Fruit fly (Drosophila melanogaster) whole organism, embryonic: ENCODE data around the gene Ublcp1.
A peak's percentile ranks its signal among the peaks of the same experiment; 100 is the strongest.

Source experiments
- B-H1 ChIP-seq: fragments of 200-800 bp; sonication (Bioruptor generic); IDR thresholded peaks from 3 replicates; pipeline ENCODE4 v1.3.6; 2022; ENCODE audit warnings: missing biosample characterization, missing genetic modification characterization
- CG10543 ChIP-seq: fragments of 200-800 bp; sonication (Bioruptor generic); optimal IDR thresholded peaks from 3 replicates; lab custom pipeline; 2017; ENCODE audit warnings: missing biosample characterization, mild to moderate bottlenecking, missing genetic modification characterization, moderate library complexity
- CG11398 ChIP-seq: fragments of 200-800 bp; sonication (Bioruptor generic); optimal IDR thresholded peaks from 2 replicates; lab custom pipeline; 2016; ENCODE audit warnings: missing biosample characterization, missing genetic modification characterization
- CG12299 ChIP-seq: fragments of 200-800 bp; sonication (Bioruptor generic); optimal IDR thresholded peaks from 2 replicates; lab custom pipeline; 2018; ENCODE audit warnings: missing biosample characterization, mild to moderate bottlenecking, missing genetic modification characterization
- CG1233 ChIP-seq: fragments of 200-800 bp; sonication (Bioruptor generic); optimal IDR thresholded peaks from 4 replicates; lab custom pipeline; 2018; ENCODE audit warnings: missing biosample characterization, mild to moderate bottlenecking, missing genetic modification characterization
- CG1529 ChIP-seq: fragments of 200-800 bp; sonication (Bioruptor generic); optimal IDR thresholded peaks from 3 replicates; lab custom pipeline; 2018; ENCODE audit warnings: missing biosample characterization, missing genetic modification characterization
- CG15696 ChIP-seq: fragments of 200-800 bp; sonication (Bioruptor generic); optimal IDR thresholded peaks from 2 replicates; lab custom pipeline; 2019; ENCODE audit warnings: missing biosample characterization, mild to moderate bottlenecking, missing genetic modification characterization, moderate library complexity
- CG1602 ChIP-seq: fragments of 200-800 bp; sonication (Bioruptor generic); optimal IDR thresholded peaks from 3 replicates; lab custom pipeline; 2016; ENCODE audit warnings: missing biosample characterization, missing genetic modification characterization
- CG18619 ChIP-seq: fragments of 200-800 bp; sonication (Bioruptor generic); optimal IDR thresholded peaks from 3 replicates; lab custom pipeline; 2017; ENCODE audit warnings: missing biosample characterization, mild to moderate bottlenecking, missing genetic modification characterization
- CG2712 ChIP-seq: fragments of 200-800 bp; optimal IDR thresholded peaks from 3 replicates; lab custom pipeline; 2019; ENCODE audit warnings: missing biosample characterization, mild to moderate bottlenecking, missing genetic modification characterization, moderate library complexity
- CG33557 ChIP-seq: fragments of 200-800 bp; sonication (Bioruptor generic); optimal IDR thresholded peaks from 2 replicates; lab custom pipeline; 2019; ENCODE audit warnings: missing biosample characterization, mild to moderate bottlenecking, missing genetic modification characterization, moderate library complexity
- CG3838 ChIP-seq: fragments of 200-800 bp; sonication (Bioruptor generic); optimal IDR thresholded peaks from 3 replicates; lab custom pipeline; 2016; ENCODE audit warnings: missing biosample characterization, missing genetic modification characterization
- CG4424 ChIP-seq: fragments of 200-800 bp; sonication (Bioruptor generic); optimal IDR thresholded peaks from 3 replicates; lab custom pipeline; 2016; ENCODE audit warnings: missing biosample characterization, missing genetic modification characterization
- CG4707 ChIP-seq: fragments of 200-800 bp; sonication (Bioruptor generic); optimal IDR thresholded peaks from 2 replicates; lab custom pipeline; 2018; ENCODE audit warnings: missing biosample characterization, mild to moderate bottlenecking, missing genetic modification characterization, moderate library complexity
- CG6272 ChIP-seq: fragments of 200-800 bp; sonication (Bioruptor generic); IDR thresholded peaks from 2 replicates; pipeline ENCODE4 v1.3.6; 2022; ENCODE audit warnings: missing biosample characterization, missing genetic modification characterization
- CG6689 ChIP-seq: fragments of 200-800 bp; sonication (Bioruptor generic); IDR thresholded peaks from 2 replicates; pipeline ENCODE4 v1.3.6; 2022; ENCODE audit warnings: missing biosample characterization, missing genetic modification characterization
- CG7963 ChIP-seq: fragments of 200-800 bp; sonication (Bioruptor generic); IDR thresholded peaks from 3 replicates; pipeline ENCODE4 v1.3.6; 2022; ENCODE audit warnings: missing biosample characterization, missing genetic modification characterization; ENCODE audit not compliant: partially characterized antibody
- CG8765 ChIP-seq: fragments of 200-800 bp; sonication (Bioruptor generic); IDR thresholded peaks from 2 replicates; pipeline ENCODE4 v1.3.6; 2022; ENCODE audit warnings: missing biosample characterization, missing genetic modification characterization
- D19B ChIP-seq: fragments of 200-800 bp; sonication (Bioruptor generic); optimal IDR thresholded peaks from 2 replicates; lab custom pipeline; 2017; ENCODE audit warnings: missing biosample characterization, mild to moderate bottlenecking, missing genetic modification characterization
- Doc3 ChIP-seq: fragments of 200-800 bp; sonication (Bioruptor generic); IDR thresholded peaks from 3 replicates; pipeline ENCODE4 v1.3.6; 2022; ENCODE audit warnings: missing biosample characterization, missing genetic modification characterization; ENCODE audit not compliant: partially characterized antibody
- E2f2 ChIP-seq: fragments of 200-800 bp; sonication (Bioruptor generic); IDR thresholded peaks from 2 replicates; pipeline ENCODE4 v1.3.6; 2022; ENCODE audit warnings: missing biosample characterization, missing genetic modification characterization
- Fer3 ChIP-seq: fragments of 200-800 bp; sonication (Bioruptor generic); optimal IDR thresholded peaks from 2 replicates; lab custom pipeline; 2018; ENCODE audit warnings: missing biosample characterization, mild to moderate bottlenecking, missing genetic modification characterization, moderate library complexity
- Gug ChIP-seq: fragments of 200-800 bp; sonication (Bioruptor generic); IDR thresholded peaks from 4 replicates; pipeline ENCODE4 v1.3.6; 2022; ENCODE audit warnings: missing biosample characterization, missing genetic modification characterization
- HmgZ ChIP-seq: fragments of 200-800 bp; sonication (Bioruptor generic); optimal IDR thresholded peaks from 2 replicates; lab custom pipeline; 2018; ENCODE audit warnings: missing biosample characterization, mild to moderate bottlenecking, missing genetic modification characterization
- Hr51 ChIP-seq, 2 experiments: fragments of 200-800 bp; sonication (Bioruptor generic); optimal IDR thresholded peaks; 2 replicates in 1 of 2; 3 replicates in 1 of 2; lab custom pipeline; 2016 to 2018; ENCODE audit warnings: missing biosample characterization in 2 of 2, missing genetic modification characterization in 2 of 2, mild to moderate bottlenecking in 1 of 2, moderate library complexity in 1 of 2
- Hr78 ChIP-seq, 2 experiments: fragments of 200-800 bp in 1 of 2; fragments of >200 bp in 1 of 2; sonication (Bioruptor generic) in 1 of 2; optimal IDR thresholded peaks; 2 replicates each; lab custom pipeline; 2017 to 2019; ENCODE audit warnings: missing biosample characterization in 2 of 2, missing genetic modification characterization in 2 of 2, mild to moderate bottlenecking in 1 of 2, moderate library complexity in 1 of 2
- MTF-1 ChIP-seq: fragments of 200-800 bp; sonication (Bioruptor generic); optimal IDR thresholded peaks from 2 replicates; lab custom pipeline; 2018; ENCODE audit warnings: missing biosample characterization, mild to moderate bottlenecking, missing genetic modification characterization, borderline replicate concordance
- NC2β ChIP-seq: fragments of 200-800 bp; sonication (Bioruptor generic); optimal IDR thresholded peaks from 2 replicates; lab custom pipeline; 2016; ENCODE audit warnings: missing biosample characterization, missing genetic modification characterization
- PHDP ChIP-seq: fragments of 200-800 bp; sonication (Bioruptor generic); optimal IDR thresholded peaks from 3 replicates; lab custom pipeline; 2018; ENCODE audit warnings: missing biosample characterization, mild to moderate bottlenecking, missing genetic modification characterization, moderate library complexity
- Rfx ChIP-seq: fragments of 200-800 bp; sonication (Bioruptor generic); IDR thresholded peaks from 2 replicates; pipeline ENCODE4 v1.3.6; 2022; ENCODE audit warnings: missing biosample characterization, missing genetic modification characterization
- Scr ChIP-seq: fragments of 200-800 bp; sonication (Bioruptor generic); IDR thresholded peaks from 2 replicates; pipeline ENCODE4 v1.3.6; 2022; ENCODE audit warnings: missing biosample characterization, missing genetic modification characterization; ENCODE audit not compliant: partially characterized antibody
- Sin3A ChIP-seq: fragments of >200 bp; optimal IDR thresholded peaks from 2 replicates; lab custom pipeline; 2018
- Xbp1 ChIP-seq: fragments of 200-800 bp; sonication (Bioruptor generic); optimal IDR thresholded peaks from 3 replicates; lab custom pipeline; 2016; ENCODE audit warnings: missing biosample characterization, mild to moderate bottlenecking, missing genetic modification characterization
- Xrp1 ChIP-seq: fragments of 200-800 bp; sonication (Bioruptor generic); IDR thresholded peaks from 2 replicates; pipeline ENCODE4 v1.3.6; 2022; ENCODE audit warnings: missing biosample characterization, missing genetic modification characterization
- YL-1 ChIP-seq: fragments of 200-800 bp; sonication (Bioruptor generic); optimal IDR thresholded peaks from 3 replicates; lab custom pipeline; 2017; ENCODE audit warnings: missing biosample characterization, mild to moderate bottlenecking, missing genetic modification characterization
- abd-A ChIP-seq: fragments of 200-800 bp; sonication (Bioruptor generic); optimal IDR thresholded peaks from 3 replicates; lab custom pipeline; 2019; ENCODE audit warnings: missing biosample characterization, mild to moderate bottlenecking, missing genetic modification characterization, moderate library complexity
- aop ChIP-seq: fragments of 200-800 bp; sonication (Bioruptor generic); IDR thresholded peaks from 2 replicates; pipeline ENCODE4 v1.3.6; 2022; ENCODE audit warnings: missing biosample characterization, missing genetic modification characterization
- bbx ChIP-seq: fragments of 200-800 bp; sonication (Bioruptor generic); IDR thresholded peaks from 2 replicates; pipeline ENCODE4 v1.3.6; 2022; ENCODE audit warnings: missing biosample characterization, missing genetic modification characterization; ENCODE audit not compliant: partially characterized antibody
- bigmax ChIP-seq: fragments of 200-800 bp; sonication (Bioruptor generic); optimal IDR thresholded peaks from 2 replicates; lab custom pipeline; 2018; ENCODE audit warnings: missing biosample characterization, mild to moderate bottlenecking, missing genetic modification characterization
- dm ChIP-seq: fragments of 200-800 bp; sonication (Bioruptor generic); optimal IDR thresholded peaks from 3 replicates; lab custom pipeline; 2016; ENCODE audit warnings: missing biosample characterization, missing genetic modification characterization
- en ChIP-seq: fragments of 200-800 bp; sonication (Bioruptor generic); optimal IDR thresholded peaks from 2 replicates; lab custom pipeline; 2016; ENCODE audit warnings: missing biosample characterization, missing genetic modification characterization
- fd64A ChIP-seq: fragments of 200-800 bp; sonication (Bioruptor generic); optimal IDR thresholded peaks from 3 replicates; lab custom pipeline; 2018; ENCODE audit warnings: missing biosample characterization, mild to moderate bottlenecking, missing genetic modification characterization
- gt ChIP-seq: fragments of 200-800 bp; sonication (Bioruptor generic); IDR thresholded peaks from 2 replicates; pipeline ENCODE4 v1.3.6; 2022; ENCODE audit warnings: missing biosample characterization, missing genetic modification characterization
- h ChIP-seq: fragments of >200 bp; optimal IDR thresholded peaks from 2 replicates; lab custom pipeline; 2017
- insv ChIP-seq, 2 experiments: fragments of 200-800 bp; sonication (Bioruptor generic); optimal IDR thresholded peaks; 3 replicates each; lab custom pipeline; 2016 to 2018; ENCODE audit warnings: missing biosample characterization in 2 of 2, missing genetic modification characterization in 2 of 2
- kni ChIP-seq: fragments of 200-800 bp; sonication (Bioruptor generic); optimal IDR thresholded peaks from 3 replicates; lab custom pipeline; 2017; ENCODE audit warnings: mild to moderate bottlenecking, missing biosample characterization, missing genetic modification reagents, missing genetic modification characterization
- org-1 ChIP-seq: fragments of 200-800 bp; sonication (Bioruptor generic); optimal IDR thresholded peaks from 2 replicates; lab custom pipeline; 2017; ENCODE audit warnings: missing biosample characterization, missing genetic modification characterization
- ranshi ChIP-seq: fragments of 200-800 bp; sonication (Bioruptor generic); IDR thresholded peaks from 2 replicates; pipeline ENCODE4 v1.3.6; 2022; ENCODE audit warnings: missing biosample characterization, missing genetic modification characterization
- sd ChIP-seq: fragments of 200-800 bp; sonication (Bioruptor generic); optimal IDR thresholded peaks from 3 replicates; lab custom pipeline; 2018; ENCODE audit warnings: missing biosample characterization, mild to moderate bottlenecking, missing genetic modification characterization, moderate library complexity
- tio ChIP-seq: fragments of 200-800 bp; sonication (Bioruptor generic); optimal IDR thresholded peaks from 2 replicates; lab custom pipeline; 2017; ENCODE audit warnings: missing biosample characterization, missing genetic modification characterization, inconsistent platforms
- zfh1 ChIP-seq: fragments of 200-800 bp; sonication (Bioruptor generic); IDR thresholded peaks from 3 replicates; pipeline ENCODE4 v1.3.6; 2022; ENCODE audit warnings: missing biosample characterization, missing genetic modification characterization

Ublcp1 gene

DNA sequence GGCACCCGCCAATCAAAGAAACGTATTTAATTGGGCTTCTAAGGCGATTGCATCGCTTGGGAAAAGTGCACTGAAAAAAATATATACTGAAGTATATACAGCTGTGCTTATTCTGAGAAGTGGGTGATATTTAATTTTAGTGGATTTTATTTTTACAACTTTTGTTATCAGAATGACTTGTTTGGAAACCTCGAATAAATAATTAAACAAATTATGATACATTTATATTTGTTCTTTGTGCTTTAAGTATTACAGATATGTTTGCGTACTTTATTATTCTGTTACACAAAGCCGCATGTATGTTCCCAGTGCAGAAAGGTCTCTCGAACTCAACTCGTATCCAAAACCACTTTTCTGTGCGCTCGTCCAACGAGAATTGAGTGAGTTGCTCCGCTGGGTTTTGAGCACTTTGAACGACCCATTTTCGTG, 12.6 kb upstream of the Ublcp1 start (continued):
- TF ChIP-seq Hr78 (GFP tag; optimal IDR thresholded peaks at IDR 0.05; lab: Kevin White, UChicago) (peak in 1 of 2 experiments; percentile 78), sd (peak; percentile 42), D19B (GFP tag; lab: Kevin White, UChicago) (peak; percentile 34), YL-1 (no peak), en (GFP tag; lab: Kevin White, UChicago) (peak; percentile 31), MTF-1 (GFP tag; lab: Kevin White, UChicago) (no peak), CG33557 (GFP tag; lab: Kevin White, UChicago) (no peak), fd64A (GFP tag; lab: Kevin White, UChicago) (no peak), kni (GFP tag; lab: Kevin White, UChicago) (peak; percentile 46), CG4707 (GFP tag; lab: Kevin White, UChicago) (no peak), Fer3 (peak; percentile 69), Sin3A (lab: Kevin White, UChicago) (no peak), CG18619 (GFP tag; lab: Kevin White, UChicago) (peak; percentile 69), CG12299 (tag; lab: Kevin White, UChicago) (peak; percentile 61), Xrp1 (GFP tag; lab: Robert Waterston, UW) (peak; percentile 80), CG1233 (GFP tag; lab: Kevin White, UChicago) (peak; percentile 62), Scr (no peak), gt (no peak), org-1 (GFP tag; lab: Kevin White, UChicago) (peak; percentile 63), dm (GFP tag; lab: Kevin White, UChicago) (peak; percentile 18), CG7963 (GFP tag; lab: Robert Waterston, UW) (no peak), CG15696 (peak; percentile 27), PHDP (tag; lab: Kevin White, UChicago) (peak; percentile 80), bigmax (GFP tag; lab: Kevin White, UChicago) (no peak), CG11398 (GFP tag; lab: Kevin White, UChicago) (no peak), zfh1 (GFP tag; lab: Robert Waterston, UW) (no peak), CG6272 (GFP tag; lab: Robert Waterston, UW) (no peak; the same call in 1 of the 2 replicates), CG2712 (peak; percentile 88), CG10543 (GFP tag; lab: Kevin White, UChicago) (peak; percentile 58), h (lab: Kevin White, UChicago) (no peak), bbx (GFP tag; lab: Robert Waterston, UW) (no peak), NC2β (GFP tag; lab: Kevin White, UChicago) (no peak), CG6689 (GFP tag; lab: Robert Waterston, UW) (peak; percentile 73), CG1529 (GFP tag; lab: Kevin White, UChicago) (peak; percentile 64), CG3838 (GFP tag; lab: Kevin White, UChicago) (no peak), insv (GFP tag; optimal IDR thresholded peaks at IDR 0.05; lab: Kevin White, UChicago) (no peak), Xbp1 (GFP tag; lab: Kevin White, UChicago) (peak; percentile 74), Gug (peak; percentile 32; the same call in 2 of the 4 replicates), CG1602 (GFP tag; lab: Kevin White, UChicago) (peak; percentile 48), aop (no peak), ranshi (peak; percentile 37; the same call in 1 of the 2 replicates), Hr51 (GFP tag; optimal IDR thresholded peaks at IDR 0.05; lab: Kevin White, UChicago) (peak; percentile 25 to 87), Doc3 (GFP tag; lab: Robert Waterston, UW) (no peak), Rfx (peak; percentile 72), CG4424 (peak; percentile 73), E2f2 (GFP tag; lab: Robert Waterston, UW) (peak; percentile 59; the same call in 1 of the 2 replicates), HmgZ (tag; lab: Kevin White, UChicago) (peak; percentile 55), tio (peak; percentile 58), B-H1 (GFP tag; lab: Robert Waterston, UW) (no peak; the same call in 2 of the 3 replicates), abd-A (tag; lab: Kevin White, UChicago) (no peak), CG8765 (GFP tag; lab: Robert Waterston, UW) (no peak)
